Fruit fly (Drosophila melanogaster) whole organism, embryonic: ENCODE results near the gene witty.

Source experiments
- Atf-2 ChIP-seq: fragments of 200-800 bp; sonication (Bioruptor generic); optimal IDR thresholded peaks from 2 replicates; lab custom pipeline; 2016; ENCODE audit warnings: missing biosample characterization, missing genetic modification characterization
- CG10274 ChIP-seq: fragments of 200-800 bp; sonication (Bioruptor generic); optimal IDR thresholded peaks from 3 replicates; lab custom pipeline; 2017; ENCODE audit warnings: missing biosample characterization, mild to moderate bottlenecking, missing genetic modification characterization
- CG10959 ChIP-seq: fragments of 200-800 bp; sonication (Bioruptor generic); IDR thresholded peaks from 2 replicates; pipeline ENCODE4 v1.3.6; 2022; ENCODE audit warnings: missing biosample characterization, missing genetic modification characterization
- CG11093 ChIP-seq: fragments of 200-800 bp; sonication (Bioruptor generic); IDR thresholded peaks from 3 replicates; pipeline ENCODE4 v1.3.6; 2022; ENCODE audit warnings: missing biosample characterization, missing genetic modification characterization
- CG14965 ChIP-seq: fragments of 200-800 bp; sonication (Bioruptor generic); optimal IDR thresholded peaks from 2 replicates; lab custom pipeline; 2016; ENCODE audit warnings: missing biosample characterization, missing genetic modification characterization, borderline replicate concordance
- CG18011 ChIP-seq: fragments of 200-800 bp; sonication (Bioruptor generic); optimal IDR thresholded peaks from 2 replicates; lab custom pipeline; 2017; ENCODE audit warnings: missing biosample characterization, missing genetic modification characterization, mild to moderate bottlenecking, moderate library complexity, missing genotype
- CG2678 ChIP-seq: fragments of 200-800 bp; sonication (Bioruptor generic); optimal IDR thresholded peaks from 3 replicates; lab custom pipeline; 2019; ENCODE audit warnings: missing biosample characterization, mild to moderate bottlenecking, missing genetic modification characterization, moderate library complexity
- CG2889 ChIP-seq: fragments of 200-800 bp; sonication (Bioruptor generic); IDR thresholded peaks from 3 replicates; pipeline ENCODE4 v1.3.6; 2022; ENCODE audit warnings: missing biosample characterization, missing genetic modification characterization
- CG3163 ChIP-seq: fragments of 200-800 bp; sonication (Bioruptor generic); optimal IDR thresholded peaks from 3 replicates; lab custom pipeline; 2016; ENCODE audit warnings: missing biosample characterization, missing genetic modification characterization
- CG6272 ChIP-seq: fragments of 200-800 bp; sonication (Bioruptor generic); IDR thresholded peaks from 2 replicates; pipeline ENCODE4 v1.3.6; 2022; ENCODE audit warnings: missing biosample characterization, missing genetic modification characterization
- CG7786 ChIP-seq: fragments of 200-800 bp; sonication (Bioruptor generic); optimal IDR thresholded peaks from 2 replicates; lab custom pipeline; 2016; ENCODE audit warnings: missing biosample characterization, missing genetic modification characterization
- CG7963 ChIP-seq: fragments of 200-800 bp; sonication (Bioruptor generic); IDR thresholded peaks from 3 replicates; pipeline ENCODE4 v1.3.6; 2022; ENCODE audit warnings: missing biosample characterization, missing genetic modification characterization; ENCODE audit not compliant: partially characterized antibody
- CG8359 ChIP-seq: fragments of 200-800 bp; sonication (Bioruptor generic); optimal IDR thresholded peaks from 2 replicates; lab custom pipeline; 2017; ENCODE audit warnings: missing biosample characterization, mild to moderate bottlenecking, missing genetic modification characterization, borderline replicate concordance
- CG9215 ChIP-seq: fragments of 200-800 bp; sonication (Bioruptor generic); IDR thresholded peaks from 2 replicates; pipeline ENCODE4 v1.3.6; 2022; ENCODE audit warnings: missing biosample characterization, missing genetic modification characterization
- CoRest ChIP-seq: fragments of 200-800 bp; sonication (Bioruptor generic); optimal IDR thresholded peaks from 3 replicates; lab custom pipeline; 2018; ENCODE audit warnings: missing biosample characterization, mild to moderate bottlenecking, missing genetic modification characterization, moderate library complexity
- HLH4C ChIP-seq: fragments of 200-800 bp; sonication (Bioruptor generic); IDR thresholded peaks from 3 replicates; pipeline ENCODE4 v1.3.6; 2022; ENCODE audit warnings: missing biosample characterization, missing genetic modification characterization; ENCODE audit not compliant: partially characterized antibody
- HmgD ChIP-seq: fragments of 200-800 bp; sonication (Bioruptor generic); optimal IDR thresholded peaks from 3 replicates; lab custom pipeline; 2016; ENCODE audit warnings: missing biosample characterization, missing genetic modification characterization
- Six4 ChIP-seq: fragments of 200-800 bp; sonication (Bioruptor generic); optimal IDR thresholded peaks from 2 replicates; lab custom pipeline; 2016; ENCODE audit warnings: missing biosample characterization, missing genetic modification characterization
- ab ChIP-seq: fragments of 200-800 bp; sonication (Bioruptor generic); optimal IDR thresholded peaks from 2 replicates; lab custom pipeline; 2016; ENCODE audit warnings: missing biosample characterization, missing genetic modification characterization
- abd-A ChIP-seq: fragments of 200-800 bp; sonication (Bioruptor generic); optimal IDR thresholded peaks from 3 replicates; lab custom pipeline; 2019; ENCODE audit warnings: missing biosample characterization, mild to moderate bottlenecking, missing genetic modification characterization, moderate library complexity
- ato ChIP-seq: fragments of 200-800 bp; sonication (Bioruptor generic); IDR thresholded peaks from 2 replicates; pipeline ENCODE4 v1.3.6; 2022; ENCODE audit warnings: missing biosample characterization, missing genetic modification characterization; ENCODE audit not compliant: partially characterized antibody
- bowl ChIP-seq: fragments of 200-800 bp; sonication (Bioruptor generic); IDR thresholded peaks from 2 replicates; pipeline ENCODE4 v1.3.6; 2022; ENCODE audit warnings: missing biosample characterization, missing genetic modification characterization
- cad ChIP-seq: fragments of >200 bp; optimal IDR thresholded peaks from 2 replicates; lab custom pipeline; 2017; ENCODE audit warnings: missing biosample characterization, missing genetic modification characterization
- cas ChIP-seq: fragments of 200-800 bp; sonication (Bioruptor generic); IDR thresholded peaks from 2 replicates; pipeline ENCODE4 v1.3.6; 2022; ENCODE audit warnings: missing biosample characterization, missing genetic modification characterization
- gcm ChIP-seq: fragments of 200-800 bp; sonication (Bioruptor generic); optimal IDR thresholded peaks from 2 replicates; lab custom pipeline; 2019; ENCODE audit warnings: missing biosample characterization, mild to moderate bottlenecking, missing genetic modification characterization, moderate library complexity
- gfzf ChIP-seq: fragments of 200-800 bp; sonication (Bioruptor generic); optimal IDR thresholded peaks from 2 replicates; lab custom pipeline; 2016; ENCODE audit warnings: missing biosample characterization, mild to moderate bottlenecking, missing genetic modification characterization, moderate library complexity
- kah ChIP-seq: fragments of 200-800 bp; sonication (Bioruptor generic); optimal IDR thresholded peaks from 2 replicates; lab custom pipeline; 2018; ENCODE audit warnings: missing biosample characterization, mild to moderate bottlenecking, missing genetic modification characterization
- knrl ChIP-seq: fragments of 200-800 bp; sonication (Bioruptor generic); IDR thresholded peaks from 3 replicates; pipeline ENCODE4 v1.3.6; 2022; ENCODE audit warnings: missing biosample characterization, missing genetic modification characterization; ENCODE audit not compliant: partially characterized antibody
- lov ChIP-seq, 2 experiments: fragments of 200-800 bp in 1 of 2; fragments of >200 bp in 1 of 2; sonication (Bioruptor generic) in 1 of 2; IDR thresholded peaks in 1 of 2; optimal IDR thresholded peaks in 1 of 2; 2 replicates in 1 of 2; 3 replicates in 1 of 2; pipeline versions ENCODE4 v1.3.6 to Lab custom; 2017 to 2022; ENCODE audit warnings: missing biosample characterization in 1 of 2, missing genetic modification characterization in 1 of 2
- nom ChIP-seq: fragments of 200-800 bp; sonication (Bioruptor generic); optimal IDR thresholded peaks from 2 replicates; lab custom pipeline; 2017; ENCODE audit warnings: missing biosample characterization, missing genetic modification characterization, mild to moderate bottlenecking, moderate library complexity, missing genetic modification reagents
- peb ChIP-seq: fragments of 200-800 bp; sonication (Bioruptor generic); IDR thresholded peaks from 2 replicates; pipeline ENCODE4 v1.3.6; 2022; ENCODE audit warnings: missing biosample characterization, missing genetic modification characterization
- salm ChIP-seq: fragments of 200-800 bp; sonication (Bioruptor generic); optimal IDR thresholded peaks from 2 replicates; lab custom pipeline; 2018; ENCODE audit warnings: missing biosample characterization, mild to moderate bottlenecking, missing genetic modification characterization
- sens ChIP-seq: fragments of 200-800 bp; sonication (Bioruptor generic); peaks from one replicate; lab custom pipeline; 2016; ENCODE audit warnings: missing biosample characterization, missing genetic modification characterization
- stwl ChIP-seq: fragments of 200-800 bp; sonication (Bioruptor generic); optimal IDR thresholded peaks from 3 replicates; lab custom pipeline; 2018; ENCODE audit warnings: missing biosample characterization, mild to moderate bottlenecking, missing genetic modification characterization, moderate library complexity
- sug ChIP-seq: fragments of 200-800 bp; optimal IDR thresholded peaks from 2 replicates; lab custom pipeline; 2019; ENCODE audit warnings: missing biosample characterization, mild to moderate bottlenecking, missing genetic modification characterization, moderate library complexity
- tgo ChIP-seq: fragments of 200-800 bp; sonication (Bioruptor generic); IDR thresholded peaks from 3 replicates; pipeline ENCODE4 v1.3.6; 2022; ENCODE audit warnings: missing biosample characterization, missing genetic modification characterization
- tx ChIP-seq: fragments of 200-800 bp; sonication (Bioruptor generic); optimal IDR thresholded peaks from 2 replicates; lab custom pipeline; 2016; ENCODE audit warnings: missing biosample characterization, missing genetic modification characterization

The witty gene

dm6 chr2L:8311091-8311490, 27.0 kb upstream of the witty start, which contains the start of the genes CG7810 and CG7806 (continued):
- TF ChIP-seq CG18011 (GFP tag; lab: Kevin White, UChicago) (peak; percentile 78), Six4 (peak; percentile 82), sug (peak; percentile 84), HLH4C (peak; percentile 52), CG10959 (peak; percentile 82), salm (tag; lab: Kevin White, UChicago) (peak; percentile 89), CG9215 (GFP tag; lab: Robert Waterston, UW) (peak; percentile 69), nom (GFP tag; lab: Kevin White, UChicago) (peak; percentile 84), CG10274 (GFP tag; lab: Kevin White, UChicago) (peak; percentile 25), CoRest (tag; lab: Kevin White, UChicago) (peak; percentile 91), CG2678 (peak; percentile 91), kah (peak; percentile 67), CG2889 (GFP tag; lab: Robert Waterston, UW) (peak; percentile 85), tgo (GFP tag; lab: Robert Waterston, UW) (peak; percentile 93), tx (peak; percentile 86), gfzf (GFP tag; lab: Kevin White, UChicago) (peak; percentile 39), ato (GFP tag; lab: Robert Waterston, UW) (no peak), CG7786 (GFP tag; lab: Kevin White, UChicago) (peak; percentile 86), CG3163 (GFP tag; lab: Kevin White, UChicago) (peak; percentile 72), Atf-2 (GFP tag; lab: Kevin White, UChicago) (peak; percentile 86), bowl (GFP tag; lab: Robert Waterston, UW) (peak; percentile 90), ab (GFP tag; lab: Kevin White, UChicago) (peak; percentile 54), CG14965 (no peak), CG8359 (GFP tag; lab: Kevin White, UChicago) (peak; percentile 65), stwl (tag; lab: Kevin White, UChicago) (peak; percentile 90), knrl (GFP tag; lab: Robert Waterston, UW) (peak; percentile 45; the same call in 2 of the 3 replicates), abd-A (tag; lab: Kevin White, UChicago) (no peak), sens (GFP tag; lab: Kevin White, UChicago) (peak; percentile 99), cas (peak; percentile 69; the same call in 1 of the 2 replicates), HmgD (GFP tag; lab: Kevin White, UChicago) (peak; percentile 28)

- no peak for TF ChIP-seq CG11093 (GFP tag; lab: Robert Waterston, UW)
- 0 out of 3 replicates have a peak, but pooled peaks have one; percentile 17 for TF ChIP-seq CG7963
- no peak for TF ChIP-seq cad
- TF ChIP-seq CG6272 (GFP tag; lab: Robert Waterston, UW) = 0 out of 2 replicates have a peak, but pooled peaks have one; percentile 7
- no peak for TF ChIP-seq lov (optimal IDR thresholded peaks at IDR 0.05; lab: Kevin White, UChicago)
- 0 out of 3 replicates have a peak, but pooled peaks have one; percentile 21 for TF ChIP-seq lov (GFP tag; IDR thresholded peaks at IDR 0.05; lab: Robert Waterston, UW)
- TF ChIP-seq gcm (GFP tag; lab: Kevin White, UChicago) = peak; percentile 79
- TF ChIP-seq peb (GFP tag; lab: Robert Waterston, UW) = no peak
These were observed 26.3 kb upstream of the witty start for dm6 chr2L:8311741-8312140.
